Worm (Caenorhabditis elegans): Measurements from ENCODE around the gene ssup-72.

ce11 chrII:6783377-6783829 lies 7.0 kb downstream of the ssup-72 start, which contains the start of gene gldi-2:
- no peak for TF ChIP-seq nhr-28 (tag; optimal IDR thresholded peaks at IDR 0.05)
- no peak for TF ChIP-seq ceh-82 (tag; optimal IDR thresholded peaks at IDR 0.05)
- TF ChIP-seq dpl-1 (GFP tag; optimal IDR thresholded peaks at IDR 0.05), result no peak
- TF ChIP-seq ama-1 (optimal IDR thresholded peaks at IDR 0.05), result no peak
- TF ChIP-seq unc-98 (GFP tag; IDR thresholded peaks at IDR 0.05), result no peak
- TF ChIP-seq lin-15B (tag; optimal IDR thresholded peaks at IDR 0.05), result no peak
- TF ChIP-seq pag-3 (tag; optimal IDR thresholded peaks at IDR 0.05; ENCODE audit: borderline replicate concordance, insufficient read depth), result no peak
- TF ChIP-seq F16B12.6 (tag; optimal IDR thresholded peaks at IDR 0.05), result no peak
- TF ChIP-seq snpc-4 (tag; optimal IDR thresholded peaks at IDR 0.05), result no peak
- TF ChIP-seq zag-1 (tag; optimal IDR thresholded peaks at IDR 0.05), result no peak
